Fruit fly (Drosophila melanogaster): Measurements from ENCODE around the gene SelR.
A peak's percentile ranks its signal among the peaks of the same experiment; 100 is the strongest.

Gene SelR

dm6 chr3R:10850636-10851035 lies 17.8 kb downstream of the SelR start:
- TF ChIP-seq tll (GFP tag; optimal IDR thresholded peaks at IDR 0.05), result no peak
- TF ChIP-seq CG13894 (tag; optimal IDR thresholded peaks at IDR 0.05), result peak; percentile 76
- peak; percentile 5 for TF ChIP-seq CG13624 (GFP tag; optimal IDR thresholded peaks at IDR 0.05)
- peak; percentile 46 for TF ChIP-seq sd (tag; optimal IDR thresholded peaks at IDR 0.05)
- TF ChIP-seq pita (GFP tag; optimal IDR thresholded peaks at IDR 0.05), result no peak
- no peak for TF ChIP-seq zf30C (GFP tag; optimal IDR thresholded peaks at IDR 0.05)
- peak; percentile 65 for TF ChIP-seq nerfin-1 (tag; optimal IDR thresholded peaks at IDR 0.05)
- no peak for TF ChIP-seq Nf-YB (GFP tag; optimal IDR thresholded peaks at IDR 0.05)
- no peak for TF ChIP-seq gro (GFP tag; optimal IDR thresholded peaks at IDR 0.05)
- peak; percentile 67; the same call in 1 of the 3 replicates for TF ChIP-seq CG2199 (GFP tag; IDR thresholded peaks at IDR 0.05)
- no peak for TF ChIP-seq Atf-2 (GFP tag; optimal IDR thresholded peaks at IDR 0.05)
- TF ChIP-seq CG10959 (GFP tag; IDR thresholded peaks at IDR 0.05), result no peak
- no peak for TF ChIP-seq Sry-δ (GFP tag; optimal IDR thresholded peaks at IDR 0.05)
- no peak for TF ChIP-seq CG17912 (GFP tag; optimal IDR thresholded peaks at IDR 0.05)
- TF ChIP-seq Med (GFP tag), result peak; percentile 77

- peak; percentile 97 for TF ChIP-seq vvl (GFP tag; IDR thresholded peaks at IDR 0.05)
- peak; percentile 91 for TF ChIP-seq D19B (GFP tag; optimal IDR thresholded peaks at IDR 0.05)
- TF ChIP-seq HmgZ (tag; optimal IDR thresholded peaks at IDR 0.05), result peak; percentile 89
- TF ChIP-seq pzg (GFP tag; optimal IDR thresholded peaks at IDR 0.05), result no peak
- peak; percentile 94 for TF ChIP-seq CG11456 (GFP tag; IDR thresholded peaks at IDR 0.05)
- peak; percentile 94 for TF ChIP-seq Vsx1 (GFP tag; optimal IDR thresholded peaks at IDR 0.05)
- TF ChIP-seq B-H1 (GFP tag; IDR thresholded peaks at IDR 0.05), result peak; percentile 90
- peak; percentile 30; the same call in 1 of the 2 replicates for TF ChIP-seq inv (GFP tag; IDR thresholded peaks at IDR 0.05; ENCODE audit: partially characterized antibody)
- TF ChIP-seq ase (GFP tag; IDR thresholded peaks at IDR 0.05), result peak; percentile 91
- no peak for TF ChIP-seq HmgD (GFP tag; optimal IDR thresholded peaks at IDR 0.05)
- TF ChIP-seq Bteb2 (GFP tag; optimal IDR thresholded peaks at IDR 0.05), result peak; percentile 81
- TF ChIP-seq lov (optimal IDR thresholded peaks at IDR 0.05), result no peak
- peak; percentile 90 for TF ChIP-seq lov (GFP tag; IDR thresholded peaks at IDR 0.05)
- TF ChIP-seq CG8089 (GFP tag; optimal IDR thresholded peaks at IDR 0.05), result peak; percentile 51
- no peak for TF ChIP-seq br (optimal IDR thresholded peaks at IDR 0.05)
- TF ChIP-seq chn (GFP tag; optimal IDR thresholded peaks at IDR 0.05), result peak; percentile 71
- peak; percentile 95 for TF ChIP-seq stc (GFP tag; IDR thresholded peaks at IDR 0.05)
- peak; percentile 95 for TF ChIP-seq Drgx (GFP tag; IDR thresholded peaks at IDR 0.05)
- peak; percentile 97 for TF ChIP-seq BtbVII (GFP tag; optimal IDR thresholded peaks at IDR 0.05)
- TF ChIP-seq Pdp1 (GFP tag; optimal IDR thresholded peaks at IDR 0.05), result peak; percentile 63 to 86
- peak; percentile 93 for TF ChIP-seq seq (GFP tag; IDR thresholded peaks at IDR 0.05)
- peak; percentile 85 for TF ChIP-seq CG10543 (GFP tag; optimal IDR thresholded peaks at IDR 0.05)
- TF ChIP-seq pros (GFP tag; optimal IDR thresholded peaks at IDR 0.05), result peak; percentile 34
- TF ChIP-seq gcm2 (GFP tag; optimal IDR thresholded peaks at IDR 0.05), result peak; percentile 81
- TF ChIP-seq CG7963 (GFP tag; IDR thresholded peaks at IDR 0.05; ENCODE audit: partially characterized antibody), result no peak
- peak; percentile 95 for TF ChIP-seq dysf (GFP tag; IDR thresholded peaks at IDR 0.05)
- TF ChIP-seq CG8290 (GFP tag; optimal IDR thresholded peaks at IDR 0.05), result peak; percentile 87
- peak in 1 of 2 experiments; percentile 41 for TF ChIP-seq CG8290 (tag; optimal IDR thresholded peaks at IDR 0.05)
- no peak for TF ChIP-seq CG18011 (GFP tag; optimal IDR thresholded peaks at IDR 0.05)
- TF ChIP-seq Neu2 (GFP tag; optimal IDR thresholded peaks at IDR 0.05; ENCODE audit: borderline replicate concordance), result no peak
- TF ChIP-seq Sry-β (GFP tag; optimal IDR thresholded peaks at IDR 0.05), result peak; percentile 68
- peak; percentile 5 for TF ChIP-seq Dp (GFP tag; optimal IDR thresholded peaks at IDR 0.05)
- TF ChIP-seq CG9215 (GFP tag; IDR thresholded peaks at IDR 0.05), result peak; percentile 83
- TF ChIP-seq Atf3 (GFP tag; optimal IDR thresholded peaks at IDR 0.05), result peak; percentile 44
- TF ChIP-seq disco-r (GFP tag; optimal IDR thresholded peaks at IDR 0.05), result peak; percentile 28
- peak; percentile 54 for TF ChIP-seq crc (GFP tag; optimal IDR thresholded peaks at IDR 0.05)
These were observed 18.9 kb downstream of the SelR start, which contains the start of gene CG42394 for dm6 chr3R:10849515-10849973. TSS of gene CG42394 (plus strand) at chr3R:10849825.

Data from whole organism, embryonic.